Fruit fly (Drosophila melanogaster): ENCODE data around the gene CG13996.

Gene CG13996

DNA sequence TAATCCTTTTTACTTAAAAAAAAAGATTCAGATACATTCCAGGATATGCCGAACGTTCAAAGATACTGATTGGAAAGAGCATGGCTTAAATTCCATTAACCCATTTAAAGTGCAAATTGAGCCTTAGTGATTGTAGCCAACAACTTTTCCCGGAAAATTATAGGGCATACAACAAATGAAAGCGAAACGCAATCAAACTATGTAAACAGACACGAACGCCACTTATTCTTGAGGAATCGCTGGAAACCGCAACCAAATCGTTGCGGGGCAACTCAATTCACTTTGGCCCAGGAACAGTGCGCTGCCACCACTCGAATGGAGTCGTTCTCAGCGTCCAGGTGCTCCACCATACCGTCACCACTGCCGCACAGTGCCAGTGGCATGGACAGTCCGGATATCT lies at the start of gene CG13996:
Gene CG13996, plus strand, starts transcription at position 301 of the 400 bp plus-strand sequence.
- TF ChIP-seq CG9948 (tag; optimal IDR thresholded peaks at IDR 0.05) (no peak), CG17806 (tag; optimal IDR thresholded peaks at IDR 0.05) (no peak), CG14655 (GFP tag; optimal IDR thresholded peaks at IDR 0.05) (no peak), EcR (GFP tag; optimal IDR thresholded peaks at IDR 0.05) (no peak)

DNA sequence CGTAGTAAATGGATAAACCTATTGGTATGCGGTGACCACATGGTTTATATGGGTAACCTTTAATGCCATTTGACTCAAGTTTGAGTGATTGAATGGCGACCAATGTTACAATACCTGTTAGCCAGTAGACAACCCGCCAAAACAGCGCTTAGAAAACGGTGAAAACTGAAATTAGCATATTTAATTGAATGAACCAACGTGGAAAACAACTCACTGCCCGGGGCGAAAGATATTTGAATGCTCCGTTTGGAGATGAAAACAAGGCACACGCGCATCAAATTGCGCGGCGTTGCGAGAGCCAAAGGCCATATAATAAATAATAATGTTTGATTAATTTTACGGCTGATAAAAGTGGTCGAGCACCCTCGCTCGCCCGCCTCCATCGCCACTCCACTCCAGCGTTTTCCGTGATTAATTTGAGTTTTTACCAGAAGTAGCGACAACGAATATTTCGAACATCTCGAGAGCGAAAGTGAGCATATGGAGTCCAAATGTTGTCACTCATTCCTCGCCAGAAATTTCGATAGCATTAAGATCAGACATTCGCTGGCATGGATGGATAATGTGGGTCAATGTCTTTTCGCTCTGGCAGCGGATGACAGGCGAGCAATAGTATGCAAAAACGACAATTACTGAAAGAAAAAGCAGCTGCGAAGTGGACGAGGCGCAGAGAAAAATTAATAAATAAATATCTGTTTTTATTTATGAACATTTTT lies 49.4 kb upstream of the CG13996 start:
- TF ChIP-seq EcR (GFP tag; optimal IDR thresholded peaks at IDR 0.05) (peak; percentile 12), CG8301 (tag; optimal IDR thresholded peaks at IDR 0.05) (no peak)

DNA sequence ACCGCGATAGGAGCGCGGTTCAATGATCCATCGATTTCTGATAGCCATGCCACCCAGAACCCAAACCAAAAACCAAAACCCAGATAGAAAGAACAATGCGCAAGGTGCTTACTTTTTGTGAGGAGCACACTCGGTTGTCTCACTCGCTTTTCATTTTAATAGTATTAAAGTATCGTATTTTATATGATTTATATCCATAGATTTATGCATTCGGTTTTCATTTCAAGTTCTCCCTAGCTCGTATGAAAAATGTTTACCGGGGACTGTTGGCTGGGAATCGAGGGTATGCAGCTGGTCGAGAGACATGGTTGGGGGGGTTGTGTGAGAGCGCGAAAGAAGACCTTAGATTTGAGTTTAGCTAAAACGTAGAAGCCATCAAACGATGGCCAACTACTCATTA lies 48.6 kb upstream of the CG13996 start:
- no peak for TF ChIP-seq gl (tag; optimal IDR thresholded peaks at IDR 0.05)
- no peak for TF ChIP-seq CG34367 (tag; optimal IDR thresholded peaks at IDR 0.05)
- TF ChIP-seq CG12605 (GFP tag; IDR thresholded peaks at IDR 0.05): no peak
- no peak for TF ChIP-seq Snoo (tag; optimal IDR thresholded peaks at IDR 0.05)
- TF ChIP-seq fd96Ca (GFP tag; IDR thresholded peaks at IDR 0.05): no peak
- no peak for TF ChIP-seq Pif1A (GFP tag; optimal IDR thresholded peaks at IDR 0.05)
- TF ChIP-seq CG8301 (tag; optimal IDR thresholded peaks at IDR 0.05): no peak
- no peak for TF ChIP-seq CG8159 (tag; optimal IDR thresholded peaks at IDR 0.05)
- no peak for TF ChIP-seq Pif1B (GFP tag; optimal IDR thresholded peaks at IDR 0.05)
- TF ChIP-seq D1 (tag; optimal IDR thresholded peaks at IDR 0.05): no peak
- TF ChIP-seq rn (GFP tag; IDR thresholded peaks at IDR 0.05): no peak
- TF ChIP-seq CG17806 (tag; optimal IDR thresholded peaks at IDR 0.05): no peak
- no peak for TF ChIP-seq CG9948 (tag; optimal IDR thresholded peaks at IDR 0.05)
- no peak for TF ChIP-seq CG15710 (tag; optimal IDR thresholded peaks at IDR 0.05)
- TF ChIP-seq CG32121 (GFP tag; IDR thresholded peaks at IDR 0.05): no peak
- TF ChIP-seq CG14655 (GFP tag; optimal IDR thresholded peaks at IDR 0.05): no peak
- no peak for TF ChIP-seq EcR (GFP tag; optimal IDR thresholded peaks at IDR 0.05)
- TF ChIP-seq CG10348 (GFP tag; IDR thresholded peaks at IDR 0.05): no peak

DNA sequence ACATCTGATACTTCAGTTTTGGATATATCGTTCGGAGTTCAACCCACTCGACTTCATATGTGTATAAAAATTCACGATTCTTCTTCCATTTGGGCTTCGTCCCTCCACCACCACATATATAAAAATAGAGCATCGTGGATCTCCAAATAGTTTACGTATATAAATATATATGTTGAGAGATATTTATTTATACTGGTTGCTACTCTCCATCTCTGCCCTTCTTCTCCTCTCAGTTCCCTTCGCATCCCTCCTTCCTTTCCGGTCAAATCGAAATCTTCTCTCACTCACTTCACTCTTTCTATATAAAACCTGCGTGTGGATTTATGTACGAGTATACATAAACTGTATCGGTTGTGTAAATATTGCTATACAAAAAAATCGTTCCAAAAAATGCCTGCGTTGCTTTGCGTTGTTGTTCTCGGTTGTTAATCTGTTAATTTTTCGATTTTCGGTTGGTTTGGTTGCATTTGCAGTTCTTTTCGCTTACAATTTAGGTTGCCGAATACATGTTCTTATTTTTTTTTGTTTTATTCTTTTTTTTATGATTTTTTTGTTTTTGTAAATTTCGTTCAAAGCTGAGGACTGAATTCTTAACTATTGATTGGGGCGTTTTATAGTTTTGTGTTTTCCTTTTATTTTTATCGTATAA lies 47.9 kb upstream of the CG13996 start:
- TF ChIP-seq CG17806 (tag; optimal IDR thresholded peaks at IDR 0.05) (no peak), Pif1A (GFP tag; optimal IDR thresholded peaks at IDR 0.05) (no peak), EcR (GFP tag; optimal IDR thresholded peaks at IDR 0.05) (peak; percentile 13)

DNA sequence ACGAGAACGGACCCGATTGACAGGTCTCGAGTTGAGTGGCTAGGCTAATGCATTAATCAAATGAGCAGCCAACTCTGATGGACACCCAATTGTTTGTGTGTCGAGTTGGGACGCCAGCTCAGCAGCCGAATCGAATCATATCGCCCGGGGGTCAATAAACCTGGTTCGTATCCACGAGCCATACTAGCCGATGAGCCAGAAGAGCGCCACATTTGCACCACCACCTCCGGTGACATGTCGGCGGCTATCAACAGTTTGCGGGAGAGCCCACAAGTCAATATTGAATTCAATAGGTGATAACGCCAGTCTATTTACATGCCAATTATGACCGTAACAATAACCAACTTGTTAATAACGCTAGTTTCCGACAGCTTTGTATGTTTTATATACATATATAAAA lies 46.5 kb upstream of the CG13996 start:
- TF ChIP-seq Ets98B (GFP tag; IDR thresholded peaks at IDR 0.05): 0 out of 2 replicates have a peak, but pooled peaks have one; percentile 31
- peak; percentile 90 for TF ChIP-seq EcR (GFP tag; optimal IDR thresholded peaks at IDR 0.05)
- no peak for TF ChIP-seq Pif1A (GFP tag; optimal IDR thresholded peaks at IDR 0.05)
- TF ChIP-seq CG14655 (GFP tag; optimal IDR thresholded peaks at IDR 0.05): peak; percentile 15

DNA sequence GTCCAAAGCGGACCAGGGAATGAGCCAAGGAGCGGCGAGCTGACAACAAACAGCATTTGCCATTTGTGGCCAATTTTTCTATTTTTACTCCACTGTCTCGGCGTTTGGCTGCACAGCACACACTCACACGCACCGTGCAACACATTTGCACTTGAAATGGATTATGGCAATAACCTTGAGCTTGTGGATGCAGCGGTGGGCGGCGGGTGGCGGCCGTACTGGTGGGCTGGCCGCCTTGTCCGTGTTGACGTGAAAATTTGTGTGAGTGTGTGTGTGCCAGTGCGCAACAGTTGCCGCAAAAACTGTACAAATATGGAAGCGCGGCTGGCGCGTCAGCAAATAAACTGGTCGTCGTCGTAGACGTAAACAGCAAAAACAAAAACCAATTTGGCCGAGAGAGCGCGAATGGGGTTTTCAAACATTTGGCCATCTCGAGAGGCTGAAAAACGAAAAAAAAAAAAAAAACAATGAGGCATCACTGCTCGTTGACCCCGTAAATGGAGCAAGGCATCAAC lies 45.6 kb upstream of the CG13996 start:
- TF ChIP-seq CG14655 (GFP tag; optimal IDR thresholded peaks at IDR 0.05): no peak
- no peak for TF ChIP-seq CG32121 (GFP tag; IDR thresholded peaks at IDR 0.05)
- peak; percentile 27 for TF ChIP-seq EcR (GFP tag; optimal IDR thresholded peaks at IDR 0.05)
- TF ChIP-seq Snoo (tag; optimal IDR thresholded peaks at IDR 0.05): no peak
- no peak for TF ChIP-seq rn (GFP tag; IDR thresholded peaks at IDR 0.05)
- no peak for TF ChIP-seq CG34367 (tag; optimal IDR thresholded peaks at IDR 0.05)
- TF ChIP-seq D1 (tag; optimal IDR thresholded peaks at IDR 0.05): no peak
- peak; percentile 43 for TF ChIP-seq CG13204 (GFP tag; optimal IDR thresholded peaks at IDR 0.05)
- no peak for TF ChIP-seq Pif1B (GFP tag; optimal IDR thresholded peaks at IDR 0.05)
- TF ChIP-seq CG4496 (GFP tag; IDR thresholded peaks at IDR 0.05): no peak
- TF ChIP-seq CG9948 (tag; optimal IDR thresholded peaks at IDR 0.05): no peak
- no peak for TF ChIP-seq CG12605 (GFP tag; IDR thresholded peaks at IDR 0.05)
- no peak for TF ChIP-seq CG8301 (tag; optimal IDR thresholded peaks at IDR 0.05)
- TF ChIP-seq Pif1A (GFP tag; optimal IDR thresholded peaks at IDR 0.05): no peak
- 0 out of 3 replicates have a peak, but pooled peaks have one; percentile 16 for TF ChIP-seq fd96Ca (GFP tag; IDR thresholded peaks at IDR 0.05)
- TF ChIP-seq CG15710 (tag; optimal IDR thresholded peaks at IDR 0.05): no peak
- no peak for TF ChIP-seq CG17806 (tag; optimal IDR thresholded peaks at IDR 0.05)
- TF ChIP-seq Ets98B (GFP tag; IDR thresholded peaks at IDR 0.05): peak; percentile 16; the same call in 1 of the 2 replicates
- no peak for TF ChIP-seq gl (tag; optimal IDR thresholded peaks at IDR 0.05)
- no peak for TF ChIP-seq CG10348 (GFP tag; IDR thresholded peaks at IDR 0.05)
- no peak for TF ChIP-seq CG8159 (tag; optimal IDR thresholded peaks at IDR 0.05)

DNA sequence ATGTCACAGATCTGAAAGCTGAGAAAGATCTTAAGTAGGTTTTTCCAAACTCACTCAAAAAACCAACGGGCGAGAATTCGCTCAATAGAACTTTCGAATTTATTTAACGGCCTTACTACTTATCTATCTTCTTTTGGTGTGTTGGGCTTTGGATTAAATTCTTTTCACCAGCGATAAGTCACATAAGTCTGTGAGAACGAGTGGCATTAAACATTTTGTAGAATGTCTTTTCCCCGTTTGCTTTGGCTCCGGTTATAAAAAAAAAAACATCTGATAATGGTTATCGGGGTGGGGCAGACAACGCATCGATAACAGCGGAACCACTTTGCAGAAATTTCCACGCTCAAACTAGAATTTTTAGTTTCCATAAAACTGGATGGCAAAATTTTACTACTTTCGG lies 45.0 kb upstream of the CG13996 start:
- TF ChIP-seq CG34367 (tag; optimal IDR thresholded peaks at IDR 0.05) (no peak), CG13204 (GFP tag; optimal IDR thresholded peaks at IDR 0.05) (no peak), gl (tag; optimal IDR thresholded peaks at IDR 0.05) (no peak)

Measured in whole organism, pupa.